Worm (Caenorhabditis elegans) whole organism, L2 larva: ENCODE data around the gene zfp-2.

Source experiments
- Y55F3AM.14 ChIP-seq: fragments of 200-800 bp; sonication (Bioruptor generic); optimal IDR thresholded peaks from 2 replicates; lab custom pipeline; 2018; ENCODE audit warnings: mild to moderate bottlenecking, missing genetic modification characterization, missing compliant biosample characterization
- mdl-1 ChIP-seq, 2 experiments: fragments of 150-350 bp in 1 of 2; sonication (generic microtip) in 1 of 2; optimal IDR thresholded peaks; 2 replicates each; lab custom pipeline; 2017; ENCODE audit warnings: missing biosample characterization in 2 of 2, missing genetic modification characterization in 2 of 2
- nhr-25 ChIP-seq: fragments of 150-350 bp; sonication (generic microtip); optimal IDR thresholded peaks from 3 replicates; lab custom pipeline; 2014; ENCODE audit warnings: missing biosample characterization, missing genetic modification characterization
- unc-62 ChIP-seq: fragments of 150-350 bp; optimal IDR thresholded peaks from 2 replicates; lab custom pipeline; 2014; ENCODE audit warnings: missing biosample characterization, missing genetic modification reagents, missing genetic modification characterization

DNA sequence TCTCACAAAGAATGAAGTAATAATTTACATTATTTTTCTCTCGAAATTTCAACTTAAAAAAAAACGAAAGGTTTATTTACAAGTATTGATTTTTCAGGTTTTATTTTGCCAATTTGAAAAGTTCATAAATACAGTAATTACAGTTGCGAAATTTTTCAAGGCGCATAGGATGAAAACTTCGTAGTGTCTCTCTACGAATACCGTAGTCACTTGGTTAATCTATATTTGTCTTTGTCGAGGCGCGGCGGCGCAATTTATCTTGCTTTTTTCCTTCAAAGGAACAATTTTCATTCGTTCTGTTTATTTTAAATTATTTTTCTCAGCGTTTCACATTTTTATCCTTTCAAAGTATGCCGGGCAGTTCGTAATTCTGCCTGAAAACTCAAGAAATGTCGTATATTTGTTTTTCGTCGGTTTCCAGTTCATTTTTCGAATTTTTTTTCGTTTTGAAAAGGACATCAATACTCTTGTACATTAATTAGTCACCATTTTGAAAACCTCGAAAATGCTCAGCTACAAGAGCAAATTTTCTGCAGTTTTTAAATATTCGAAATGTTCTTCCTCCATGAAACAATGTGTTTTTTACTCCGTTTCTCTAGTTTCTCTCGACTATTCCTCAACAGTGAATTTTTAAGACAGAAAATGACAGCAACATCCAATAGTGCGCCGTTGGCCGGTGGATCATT lies 33.8 kb upstream of the zfp-2 start, which contains the start of gene mex-6:
- TF ChIP-seq nhr-25 (tag; lab: Kevin White, UChicago), result no peak
- no peak for TF ChIP-seq Y55F3AM.14 (GFP tag; lab: Kevin White, UChicago)
- no peak for TF ChIP-seq mdl-1 (tag; optimal IDR thresholded peaks at IDR 0.05; lab: Kevin White, UChicago)
- no peak for TF ChIP-seq unc-62 (GFP tag; lab: Kevin White, UChicago)
